Worm (Caenorhabditis elegans) whole organism, L4/young adult: ENCODE data around the gene Y42H9AR.5.

ENCODE experiments used
- W03F9.2 ChIP-seq: fragments of 150-350 bp; optimal IDR thresholded peaks from 2 replicates; lab custom pipeline; 2014; ENCODE audit warnings: missing biosample characterization, missing genetic modification characterization
- dao-5 ChIP-seq: sonication (generic microtip); optimal IDR thresholded peaks from 2 replicates; lab custom pipeline; 2016; ENCODE audit warnings: missing genotype, missing genetic modification characterization, moderate library complexity, missing compliant biosample characterization
- him-1 ChIP-seq: sonication (generic microtip); optimal IDR thresholded peaks from 2 replicates; lab custom pipeline; 2016; ENCODE audit warnings: missing genotype, missing genetic modification reagents, missing genetic modification characterization, missing compliant biosample characterization

DNA sequence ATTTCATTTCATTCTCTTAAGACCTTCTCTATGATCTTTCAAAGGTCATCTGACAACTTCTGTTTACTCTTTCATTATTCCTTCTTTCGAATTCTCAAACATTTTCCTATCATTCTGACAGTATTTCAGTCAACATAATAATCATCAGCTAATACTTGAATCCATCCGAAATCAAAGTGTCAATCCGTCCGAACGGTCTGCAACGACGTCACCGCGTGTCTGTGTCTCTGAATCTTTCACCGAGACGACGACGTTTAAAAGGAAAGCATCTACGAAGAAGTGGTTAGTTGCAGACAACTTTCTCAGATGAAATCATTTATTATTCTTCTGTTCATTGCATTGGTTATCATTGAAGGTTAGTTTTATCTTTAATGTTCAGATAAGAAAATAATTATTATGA, at the start of gene Y42H9AR.5:
- TF ChIP-seq W03F9.2 (tag; lab: Kevin White, UChicago) (no peak), him-1 (tag; lab: Kevin White, UChicago) (no peak), dao-5 (no peak)
